Worm (Caenorhabditis elegans) whole organism, young adult: Measurements from ENCODE around the gene nspb-2.

Experiments used
- atf-7 ChIP-seq: sonication (generic microtip); optimal IDR thresholded peaks from 2 replicates; lab custom pipeline; 2017; ENCODE audit warnings: mild to moderate bottlenecking, missing genetic modification characterization, missing compliant biosample characterization
- athp-1 ChIP-seq: sonication (generic microtip); optimal IDR thresholded peaks from 2 replicates; lab custom pipeline; 2017; ENCODE audit warnings: mild to moderate bottlenecking, missing genetic modification characterization, missing compliant biosample characterization
- attf-5 ChIP-seq: fragments of 200-800 bp; sonication (Bioruptor generic); optimal IDR thresholded peaks from 2 replicates; lab custom pipeline; 2018; ENCODE audit warnings: mild to moderate bottlenecking, missing genetic modification characterization, missing compliant biosample characterization
- bed-2 ChIP-seq: fragments of 200-800 bp; sonication (Bioruptor generic); IDR thresholded peaks from 2 replicates; pipeline ENCODE4 v1.3.6; 2022; ENCODE audit warnings: missing genetic modification reagents, missing genetic modification characterization, missing compliant biosample characterization
- madf-10 ChIP-seq: sonication (generic microtip); optimal IDR thresholded peaks from 2 replicates; lab custom pipeline; 2016; ENCODE audit warnings: mild to moderate bottlenecking, missing genetic modification characterization, missing compliant biosample characterization
- snpc-4 ChIP-seq, 5 experiments: fragments of 150-350 bp in 1 of 5; sonication (generic microtip) in 4 of 5; optimal IDR thresholded peaks; 2 replicates each; lab custom pipeline; 2014 to 2018; ENCODE audit warnings: missing genetic modification characterization in 5 of 5, missing biosample characterization in 3 of 5, antibody characterized with exemption in 2 of 5, mild to moderate bottlenecking in 2 of 5, missing compliant biosample characterization in 2 of 5, missing genotype in 2 of 5, moderate library complexity in 2 of 5, missing genetic modification reagents in 1 of 5

DNA sequence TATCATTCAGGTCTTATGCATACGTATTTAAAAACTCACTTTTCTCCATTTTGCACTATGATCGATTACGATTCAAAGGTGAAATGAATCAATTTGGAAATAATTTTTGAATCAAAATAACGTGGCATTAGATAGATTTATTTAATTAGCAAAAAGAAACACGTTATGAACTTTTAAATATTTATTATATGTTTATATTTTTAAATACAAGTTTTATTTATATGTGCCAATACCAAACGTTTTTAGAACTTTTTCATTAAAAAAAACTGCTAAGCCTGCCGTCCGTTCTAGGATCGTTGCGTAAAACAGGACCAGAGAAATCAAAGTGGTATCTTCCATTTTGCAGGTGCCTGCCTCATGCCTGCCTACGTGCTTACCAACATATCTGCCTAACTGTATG lies 5.8 kb downstream of the nspb-2 start, which contains the start of gene F38A5.6:
- TF ChIP-seq bed-2 (GFP tag; lab: Robert Waterston, UW) (no peak), snpc-4 (GFP tag; optimal IDR thresholded peaks at IDR 0.05; lab: Kevin White, UChicago) (no peak), snpc-4 (tag; optimal IDR thresholded peaks at IDR 0.05; lab: Kevin White, UChicago) (no peak), attf-5 (GFP tag; lab: Kevin White, UChicago) (no peak), madf-10 (tag; lab: Kevin White, UChicago) (no peak), athp-1 (tag; lab: Kevin White, UChicago) (no peak), atf-7 (no peak)
